Worm (Caenorhabditis elegans) whole organism, midembryonic: ENCODE results near the gene fbxb-35.

Experiments used
- T22C8.4 ChIP-seq: fragments of 200-800 bp; sonication (Bioruptor generic); IDR thresholded peaks from 2 replicates; pipeline ENCODE4 v1.3.6; 2022; ENCODE audit warnings: missing genetic modification characterization, missing compliant biosample characterization
- cog-1 ChIP-seq: sonication (generic microtip); optimal IDR thresholded peaks from 2 replicates; lab custom pipeline; 2016; ENCODE audit warnings: missing genetic modification characterization, missing compliant biosample characterization
- flt-1 ChIP-seq: fragments of 200-800 bp; sonication (Bioruptor generic); IDR thresholded peaks from 2 replicates; pipeline ENCODE4 v1.3.6; 2022; ENCODE audit warnings: missing genetic modification characterization, missing compliant biosample characterization
- klf-2 ChIP-seq: fragments of 200-800 bp; sonication (Bioruptor generic); conservative IDR thresholded peaks from 2 replicates; pipeline ENCODE4 v1.3.6; 2022; ENCODE audit warnings: missing genetic modification reagents, missing genetic modification characterization, missing compliant biosample characterization
- med-1 ChIP-seq: sonication (generic microtip); optimal IDR thresholded peaks from 2 replicates; lab custom pipeline; 2017; ENCODE audit warnings: missing genetic modification characterization, mild to moderate bottlenecking, missing compliant biosample characterization, antibody characterized with exemption, missing genetic modification reagents; ENCODE audit not compliant: insufficient read depth
- ref-1 ChIP-seq: fragments of 200-800 bp; sonication (Bioruptor generic); conservative IDR thresholded peaks from 2 replicates; pipeline ENCODE4 v1.3.6; 2022; ENCODE audit warnings: missing genetic modification reagents, missing genetic modification characterization, missing compliant biosample characterization
- tab-1 ChIP-seq: fragments of 200-800 bp; sonication (Bioruptor generic); IDR thresholded peaks from 2 replicates; pipeline ENCODE4 v1.3.6; 2022; ENCODE audit warnings: missing genetic modification characterization, missing compliant biosample characterization
- ztf-23 ChIP-seq: fragments of 200-800 bp; sonication (Bioruptor generic); IDR thresholded peaks from 2 replicates; pipeline ENCODE4 v1.3.6; 2022; ENCODE audit warnings: missing genetic modification reagents, missing genetic modification characterization, missing compliant biosample characterization
- ztf-29 ChIP-seq: fragments of 200-800 bp; sonication (Bioruptor generic); IDR thresholded peaks from 2 replicates; pipeline ENCODE4 v1.3.6; 2022; ENCODE audit warnings: missing genetic modification reagents, missing genetic modification characterization, missing compliant biosample characterization

DNA sequence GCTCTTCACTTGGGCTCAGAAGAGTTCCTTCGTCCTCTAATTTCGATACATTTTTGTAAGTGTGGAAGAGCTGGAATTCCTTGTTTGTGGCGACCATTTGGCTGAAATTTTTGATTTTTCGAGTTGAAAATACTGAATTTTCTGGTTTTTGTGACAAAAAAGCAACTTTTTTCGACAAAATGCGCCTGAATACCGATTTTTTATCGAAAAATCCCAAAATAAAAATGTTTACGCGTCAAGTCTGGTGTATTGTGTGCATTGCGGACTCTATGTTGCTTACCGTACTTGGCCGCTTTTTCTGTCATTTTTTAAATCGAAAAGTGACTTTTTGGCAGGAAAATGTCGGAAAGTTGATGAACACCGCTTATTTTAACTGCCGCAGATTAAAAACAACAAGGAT, 21.1 kb upstream of the fbxb-35 start, which contains the start of gene bath-3:
- TF ChIP-seq ztf-23 (GFP tag; lab: Robert Waterston, UW) (no peak), med-1 (GFP tag; lab: Kevin White, UChicago) (no peak), cog-1 (tag; lab: Kevin White, UChicago) (no peak), tab-1 (GFP tag; lab: Robert Waterston, UW) (no peak), klf-2 (GFP tag; lab: Robert Waterston, UW) (no peak), ref-1 (GFP tag; lab: Robert Waterston, UW) (no peak), T22C8.4 (no peak), flt-1 (GFP tag; lab: Robert Waterston, UW) (no peak), ztf-29 (GFP tag; lab: Robert Waterston, UW) (no peak)
